Worm (Caenorhabditis elegans): ENCODE results near the gene F55A4.7.
A peak's percentile ranks its signal among the peaks of the same experiment; 100 is the strongest.

F55A4.7 gene

ce11 chrX:1038347-1038746 is at the start of gene F55A4.7:
Gene F55A4.7, minus strand, starts transcription at chrX:1038447.
- TF ChIP-seq Y116A8C.19 (tag; optimal IDR thresholded peaks at IDR 0.05; ENCODE audit: borderline replicate concordance) (no peak), nhr-85 (tag) (peak; percentile 20)

- TF ChIP-seq alr-1 (tag; optimal IDR thresholded peaks at IDR 0.05; ENCODE audit: borderline replicate concordance) (no peak), rnt-1 (tag; optimal IDR thresholded peaks at IDR 0.05) (no peak), nhr-28 (tag; optimal IDR thresholded peaks at IDR 0.05) (no peak), C04F5.9 (tag; optimal IDR thresholded peaks at IDR 0.05) (no peak), nhr-47 (tag; optimal IDR thresholded peaks at IDR 0.05) (no peak), skn-1 (tag; optimal IDR thresholded peaks at IDR 0.05) (no peak), blmp-1 (tag; optimal IDR thresholded peaks at IDR 0.05) (no peak), ztf-4 (tag; optimal IDR thresholded peaks at IDR 0.05) (no peak)
Measured at ce11 chrX:1088048-1088447, 49.8 kb upstream of the F55A4.7 start, which contains the start of gene rei-2. Gene rei-2, minus strand, starts transcription at chrX:1088148.

ce11 chrX:1086406-1086897 is 48.2 kb upstream of the F55A4.7 start:
- TF ChIP-seq nhr-71 (tag; optimal IDR thresholded peaks at IDR 0.05) (no peak), ceh-8 (GFP tag; optimal IDR thresholded peaks at IDR 0.05) (no peak), rnt-1 (tag; optimal IDR thresholded peaks at IDR 0.05) (no peak), xbp-1 (tag; optimal IDR thresholded peaks at IDR 0.05) (no peak), pax-3 (tag; optimal IDR thresholded peaks at IDR 0.05) (no peak), fkh-10 (GFP tag; optimal IDR thresholded peaks at IDR 0.05) (no peak), dsc-1 (tag; optimal IDR thresholded peaks at IDR 0.05) (peak; percentile 97), zip-4 (GFP tag; optimal IDR thresholded peaks at IDR 0.05) (peak; percentile 38), ztf-4 (tag; optimal IDR thresholded peaks at IDR 0.05) (no peak), ceh-63 (GFP tag; optimal IDR thresholded peaks at IDR 0.05) (no peak), isw-1 (GFP tag; IDR thresholded peaks at IDR 0.05) (no peak), swsn-7 (tag; optimal IDR thresholded peaks at IDR 0.05) (no peak), elt-2 (tag; optimal IDR thresholded peaks at IDR 0.05) (no peak), lir-3 (tag; optimal IDR thresholded peaks at IDR 0.05; ENCODE audit: poor library complexity) (no peak), snu-23 (GFP tag; optimal IDR thresholded peaks at IDR 0.05) (no peak), blmp-1 (tag; optimal IDR thresholded peaks at IDR 0.05) (no peak), vab-15 (tag; optimal IDR thresholded peaks at IDR 0.05) (no peak), egl-13 (tag; optimal IDR thresholded peaks at IDR 0.05) (no peak), nhr-85 (tag) (no peak), nhr-90 (tag; optimal IDR thresholded peaks at IDR 0.05; ENCODE audit: poor library complexity) (no peak), dpl-1 (GFP tag; optimal IDR thresholded peaks at IDR 0.05) (no peak), lsy-2 (tag; optimal IDR thresholded peaks at IDR 0.05) (peak in 1 of 2 experiments; percentile 8), snpc-4 (tag; optimal IDR thresholded peaks at IDR 0.05) (no peak), alr-1 (tag; optimal IDR thresholded peaks at IDR 0.05; ENCODE audit: borderline replicate concordance) (no peak), nhr-28 (tag; optimal IDR thresholded peaks at IDR 0.05) (no peak), ceh-82 (tag; optimal IDR thresholded peaks at IDR 0.05) (no peak), irx-1 (tag; optimal IDR thresholded peaks at IDR 0.05) (no peak), nhr-47 (tag; optimal IDR thresholded peaks at IDR 0.05) (no peak), F16B12.6 (tag; optimal IDR thresholded peaks at IDR 0.05) (no peak), ceh-90 (tag; optimal IDR thresholded peaks at IDR 0.05) (no peak), hlh-17 (GFP tag; optimal IDR thresholded peaks at IDR 0.05; ENCODE audit: borderline replicate concordance) (no peak), unc-62 (GFP tag; optimal IDR thresholded peaks at IDR 0.05) (no peak), ama-1 (optimal IDR thresholded peaks at IDR 0.05) (no peak), aha-1 (tag; optimal IDR thresholded peaks at IDR 0.05) (no peak), C34B4.2 (tag; optimal IDR thresholded peaks at IDR 0.05) (no peak), fkh-4 (tag; optimal IDR thresholded peaks at IDR 0.05; ENCODE audit: borderline replicate concordance) (peak; percentile 93), nhr-76 (tag; optimal IDR thresholded peaks at IDR 0.05) (no peak), tlp-1 (tag; optimal IDR thresholded peaks at IDR 0.05) (no peak), skn-1 (tag; optimal IDR thresholded peaks at IDR 0.05) (peak; percentile 57), lin-14 (GFP tag; optimal IDR thresholded peaks at IDR 0.05) (peak; percentile 22), elt-3 (tag; optimal IDR thresholded peaks at IDR 0.05) (no peak), unc-86 (tag; optimal IDR thresholded peaks at IDR 0.05) (no peak)
